Worm (Caenorhabditis elegans): ENCODE measurements around the gene C28G1.2.

Gene C28G1.2

DNA sequence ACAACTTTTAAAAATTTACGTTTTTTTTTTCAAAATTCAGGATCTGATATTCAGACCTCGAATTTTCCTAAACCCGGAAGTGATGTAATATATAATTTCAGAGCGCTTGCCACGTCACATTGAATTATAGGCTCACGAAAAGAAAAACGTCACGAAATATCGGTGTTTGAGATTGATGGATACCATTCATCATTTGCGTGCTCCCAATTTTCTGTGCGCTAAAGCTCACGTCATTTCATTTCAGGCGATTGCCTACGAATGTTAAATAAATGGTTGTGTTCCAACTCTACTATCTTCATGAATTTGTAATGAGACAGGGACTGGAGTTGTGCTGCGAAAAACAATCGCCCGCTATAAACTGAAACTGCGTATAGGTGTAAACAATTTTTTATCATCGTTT, 27.1 kb upstream of the C28G1.2 start:
- TF ChIP-seq elt-1 (tag; optimal IDR thresholded peaks at IDR 0.05; ENCODE audit: borderline replicate concordance, insufficient read depth) (no peak), ceh-83 (GFP tag; optimal IDR thresholded peaks at IDR 0.05) (no peak), pha-4 (tag; optimal IDR thresholded peaks at IDR 0.05) (no peak), ham-2 (GFP tag; optimal IDR thresholded peaks at IDR 0.05) (no peak), drap-1 (GFP tag; optimal IDR thresholded peaks at IDR 0.05) (no peak), mab-5 (tag; optimal IDR thresholded peaks at IDR 0.05) (no peak), unc-120 (tag; optimal IDR thresholded peaks at IDR 0.05; ENCODE audit: poor library complexity, severe bottlenecking) (no peak), lin-32 (GFP tag; optimal IDR thresholded peaks at IDR 0.05) (no peak), mep-1 (tag; optimal IDR thresholded peaks at IDR 0.05) (no peak), unc-39 (tag; optimal IDR thresholded peaks at IDR 0.05) (no peak), snpc-4 (tag; optimal IDR thresholded peaks at IDR 0.05) (no peak), nhr-76 (tag; optimal IDR thresholded peaks at IDR 0.05) (no peak), cnd-1 (tag; optimal IDR thresholded peaks at IDR 0.05) (no peak), flh-1 (GFP tag; optimal IDR thresholded peaks at IDR 0.05) (no peak), lin-13 (tag; optimal IDR thresholded peaks at IDR 0.05) (no peak), sem-2 (GFP tag; optimal IDR thresholded peaks at IDR 0.05) (no peak), unc-62 (GFP tag; optimal IDR thresholded peaks at IDR 0.05) (no peak), bed-3 (GFP tag; optimal IDR thresholded peaks at IDR 0.05) (no peak)

DNA sequence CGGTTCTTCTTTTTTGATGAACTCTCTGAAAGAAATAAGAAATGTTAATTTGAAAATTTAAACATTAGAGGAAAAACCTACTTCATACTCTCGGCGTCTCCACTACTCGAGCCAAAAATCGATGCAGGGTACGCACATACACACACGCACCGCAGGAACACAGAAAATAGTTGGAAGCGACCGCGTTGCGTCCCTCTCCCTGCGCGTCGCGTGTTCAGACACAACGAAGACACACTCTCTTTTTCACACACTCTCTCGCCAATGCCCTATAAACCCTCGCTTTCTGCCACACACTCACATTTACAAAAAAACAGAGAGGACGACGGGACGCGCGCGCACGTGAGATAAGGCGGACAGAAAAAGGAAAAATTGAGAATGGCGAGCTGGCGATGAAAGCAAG, 24.9 kb upstream of the C28G1.2 start, which contains the start of gene R04E5.9:
R04E5.9 (minus strand) TSS at position 235 of the 400 bp plus-strand sequence.
- no peak for TF ChIP-seq nhr-2 (tag; optimal IDR thresholded peaks at IDR 0.05)
- no peak for TF ChIP-seq bed-3 (GFP tag; optimal IDR thresholded peaks at IDR 0.05)
- TF ChIP-seq mep-1 (tag; optimal IDR thresholded peaks at IDR 0.05) = peak; percentile 56
- peak; percentile 56 for TF ChIP-seq ces-1 (GFP tag; optimal IDR thresholded peaks at IDR 0.05)
- TF ChIP-seq mls-2 (tag; optimal IDR thresholded peaks at IDR 0.05) = no peak
- TF ChIP-seq lin-13 (tag; optimal IDR thresholded peaks at IDR 0.05) = peak; percentile 30
- peak; percentile 50 for TF ChIP-seq hlh-1 (tag; optimal IDR thresholded peaks at IDR 0.05)
- TF ChIP-seq snpc-4 (tag; optimal IDR thresholded peaks at IDR 0.05) = no peak
- TF ChIP-seq ceh-83 (GFP tag; optimal IDR thresholded peaks at IDR 0.05) = peak; percentile 29
- TF ChIP-seq mab-5 (tag; optimal IDR thresholded peaks at IDR 0.05) = no peak
- no peak for TF ChIP-seq elt-3 (tag; optimal IDR thresholded peaks at IDR 0.05)
- TF ChIP-seq elt-1 (tag; optimal IDR thresholded peaks at IDR 0.05; ENCODE audit: borderline replicate concordance, insufficient read depth) = no peak
- peak; percentile 66 for TF ChIP-seq ceh-39 (tag; optimal IDR thresholded peaks at IDR 0.05)
- no peak for TF ChIP-seq zip-8 (tag; optimal IDR thresholded peaks at IDR 0.05)
- TF ChIP-seq lsy-2 (tag; optimal IDR thresholded peaks at IDR 0.05) = peak; percentile 26
- TF ChIP-seq pha-4 (tag; optimal IDR thresholded peaks at IDR 0.05) = peak; percentile 75
- TF ChIP-seq sem-2 (GFP tag; optimal IDR thresholded peaks at IDR 0.05) = no peak
- TF ChIP-seq sptf-1 (tag; optimal IDR thresholded peaks at IDR 0.05) = peak; percentile 76
- TF ChIP-seq nhr-237 (tag; optimal IDR thresholded peaks at IDR 0.05) = peak; percentile 64
- peak; percentile 1 for TF ChIP-seq ham-2 (GFP tag; optimal IDR thresholded peaks at IDR 0.05)
- peak; percentile 29 for TF ChIP-seq M03D4.4 (tag; optimal IDR thresholded peaks at IDR 0.05)
- TF ChIP-seq cnd-1 (tag; optimal IDR thresholded peaks at IDR 0.05) = peak; percentile 54
- no peak for TF ChIP-seq lin-32 (GFP tag; optimal IDR thresholded peaks at IDR 0.05)
- TF ChIP-seq nhr-12 (tag; optimal IDR thresholded peaks at IDR 0.05) = no peak
- peak; percentile 69 for TF ChIP-seq unc-120 (tag; optimal IDR thresholded peaks at IDR 0.05; ENCODE audit: poor library complexity, severe bottlenecking)
- TF ChIP-seq drap-1 (GFP tag; optimal IDR thresholded peaks at IDR 0.05) = peak; percentile 20
- TF ChIP-seq ceh-43 (GFP tag; optimal IDR thresholded peaks at IDR 0.05) = no peak
- peak; percentile 48 for TF ChIP-seq unc-62 (GFP tag; optimal IDR thresholded peaks at IDR 0.05)

DNA sequence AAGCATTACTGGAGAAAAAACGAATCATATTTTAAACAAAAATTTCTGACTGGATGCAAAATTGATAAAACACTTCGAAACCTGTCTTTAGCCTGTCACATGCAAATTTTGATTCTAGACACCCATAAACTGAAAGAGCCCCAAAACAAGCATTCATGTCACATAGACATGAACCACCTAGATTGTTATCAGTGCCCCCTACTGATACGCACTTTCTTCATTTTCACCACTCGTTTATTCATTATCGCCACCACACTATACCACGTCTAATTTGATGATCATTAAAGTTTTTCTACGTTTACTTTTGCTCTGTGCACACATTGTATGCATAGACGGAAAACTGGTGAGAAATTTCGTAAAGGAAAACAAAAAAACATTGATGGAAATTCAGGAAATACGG, 23.9 kb upstream of the C28G1.2 start, which contains the start of gene cnnm-2:
cnnm-2 (plus strand) TSS at position 190 of the 400 bp plus-strand sequence.
- TF ChIP-seq mab-5 (tag; optimal IDR thresholded peaks at IDR 0.05) (no peak), ham-2 (GFP tag; optimal IDR thresholded peaks at IDR 0.05) (no peak), lsy-2 (tag; optimal IDR thresholded peaks at IDR 0.05) (no peak), ceh-39 (tag; optimal IDR thresholded peaks at IDR 0.05) (no peak), sptf-1 (tag; optimal IDR thresholded peaks at IDR 0.05) (no peak), mls-2 (tag; optimal IDR thresholded peaks at IDR 0.05) (no peak), unc-120 (tag; optimal IDR thresholded peaks at IDR 0.05; ENCODE audit: poor library complexity, severe bottlenecking) (no peak), unc-62 (GFP tag; optimal IDR thresholded peaks at IDR 0.05) (no peak), M03D4.4 (tag; optimal IDR thresholded peaks at IDR 0.05) (no peak), nhr-12 (tag; optimal IDR thresholded peaks at IDR 0.05) (no peak)

DNA sequence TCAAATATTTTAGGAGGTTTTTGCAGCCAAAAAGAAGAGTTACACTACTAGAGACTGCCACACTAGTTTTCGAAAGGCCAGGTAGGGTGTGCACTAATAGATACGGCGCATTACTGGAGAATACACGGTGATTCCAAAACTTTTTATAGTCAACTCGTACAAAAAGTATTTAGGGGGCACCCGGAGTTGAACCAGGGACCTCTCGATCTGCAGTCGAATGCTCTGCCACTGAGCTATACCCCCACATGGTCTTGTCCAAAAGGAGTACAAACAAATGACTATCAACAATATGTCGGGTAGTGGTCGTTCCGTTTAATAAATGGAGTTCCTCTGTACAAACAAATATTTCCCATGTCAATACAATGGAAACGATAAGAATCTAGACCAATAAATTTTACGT, 17.9 kb upstream of the C28G1.2 start:
- TF ChIP-seq lin-32 (GFP tag; optimal IDR thresholded peaks at IDR 0.05) = peak; percentile 17
- peak; percentile 20 for TF ChIP-seq tbx-8 (GFP tag; optimal IDR thresholded peaks at IDR 0.05)
- peak; percentile 46 for TF ChIP-seq ceh-83 (GFP tag; optimal IDR thresholded peaks at IDR 0.05)
- no peak for TF ChIP-seq nhr-2 (tag; optimal IDR thresholded peaks at IDR 0.05)
- TF ChIP-seq zip-8 (tag; optimal IDR thresholded peaks at IDR 0.05) = no peak
- peak; percentile 38 for TF ChIP-seq cnd-1 (tag; optimal IDR thresholded peaks at IDR 0.05)
- peak; percentile 71 for TF ChIP-seq pha-4 (tag; optimal IDR thresholded peaks at IDR 0.05)
- peak; percentile 48 for TF ChIP-seq sptf-1 (tag; optimal IDR thresholded peaks at IDR 0.05)
- TF ChIP-seq ces-1 (GFP tag; optimal IDR thresholded peaks at IDR 0.05) = no peak
- no peak for TF ChIP-seq bed-3 (GFP tag; optimal IDR thresholded peaks at IDR 0.05)
- TF ChIP-seq M03D4.4 (tag; optimal IDR thresholded peaks at IDR 0.05) = peak; percentile 34
- peak; percentile 50 for TF ChIP-seq sem-2 (GFP tag; optimal IDR thresholded peaks at IDR 0.05)
- peak; percentile 50 for TF ChIP-seq drap-1 (GFP tag; optimal IDR thresholded peaks at IDR 0.05)
- peak; percentile 9 for TF ChIP-seq mls-2 (tag; optimal IDR thresholded peaks at IDR 0.05)
